Fruit fly (Drosophila melanogaster) whole organism, prepupa: ENCODE measurements around the gene ChT.

ENCODE experiments used
- CG15336 ChIP-seq: fragments of 200-800 bp; sonication (Bioruptor generic); IDR thresholded peaks from 2 replicates; pipeline ENCODE4 v1.3.6; 2022; ENCODE audit warnings: missing biosample characterization, missing genetic modification characterization
- CG3032 ChIP-seq: fragments of 200-800 bp; optimal IDR thresholded peaks from 2 replicates; lab custom pipeline; 2019; ENCODE audit warnings: missing biosample characterization, mild to moderate bottlenecking, missing genetic modification characterization, moderate library complexity
- CG32006 ChIP-seq: fragments of 200-800 bp; sonication (Bioruptor generic); optimal IDR thresholded peaks from 3 replicates; lab custom pipeline; 2017; ENCODE audit warnings: missing biosample characterization, mild to moderate bottlenecking, missing genetic modification characterization
- CG4318 ChIP-seq: fragments of 200-800 bp; sonication (Bioruptor generic); optimal IDR thresholded peaks from 3 replicates; lab custom pipeline; 2017; ENCODE audit warnings: missing biosample characterization, mild to moderate bottlenecking, missing genetic modification characterization
- CG8632 ChIP-seq: fragments of 200-800 bp; sonication (Bioruptor generic); optimal IDR thresholded peaks from 3 replicates; lab custom pipeline; 2016; ENCODE audit warnings: missing biosample characterization, missing genetic modification characterization
- dsx ChIP-seq: fragments of 200-800 bp; optimal IDR thresholded peaks from 3 replicates; lab custom pipeline; 2019; ENCODE audit warnings: missing biosample characterization, mild to moderate bottlenecking, missing genetic modification characterization, moderate library complexity; ENCODE audit not compliant: poor library complexity, severe bottlenecking
- pdm3 ChIP-seq: fragments of 200-800 bp; sonication (Bioruptor generic); optimal IDR thresholded peaks from 3 replicates; lab custom pipeline; 2016; ENCODE audit warnings: missing biosample characterization, missing genetic modification characterization

- TF ChIP-seq CG4318 (GFP tag; lab: Kevin White, UChicago) = no peak
- no peak for TF ChIP-seq pdm3
- TF ChIP-seq CG3032 (tag; lab: Kevin White, UChicago) = no peak
- TF ChIP-seq CG8632 (GFP tag; lab: Kevin White, UChicago) = no peak
- TF ChIP-seq dsx = peak; percentile 58
- TF ChIP-seq CG15336 = peak; percentile 34; the same call in 1 of the 2 replicates
- TF ChIP-seq CG32006 (GFP tag; lab: Kevin White, UChicago) = no peak
These were observed 11.3 kb upstream of the ChT start, which contains the start of gene CG7702 for dm6 chr3R:18669152-18669551.
